Worm (Caenorhabditis elegans): ENCODE measurements around the gene rbc-2.

DNA sequence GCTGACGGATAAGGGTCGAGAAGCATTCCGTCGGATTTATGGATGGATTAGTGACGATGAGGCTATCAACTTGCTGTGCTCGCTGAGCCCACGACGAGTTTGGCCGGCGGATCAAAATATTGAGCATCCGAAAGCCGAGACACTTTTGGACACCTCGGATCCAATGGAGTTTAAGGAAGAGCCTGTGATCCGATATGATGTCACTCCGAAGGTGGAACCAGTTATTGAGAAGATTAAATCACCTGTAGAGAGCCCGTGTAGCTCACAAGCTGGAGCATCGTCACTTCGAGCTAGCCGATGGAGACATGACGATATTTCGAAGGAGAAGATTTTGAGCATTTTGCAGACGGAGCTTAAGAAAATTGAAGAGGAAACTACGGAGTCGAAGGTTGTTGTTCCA lies 12.0 kb upstream of the rbc-2 start:
- TF ChIP-seq ama-1 (optimal IDR thresholded peaks at IDR 0.05) (no peak), fos-1 (tag; optimal IDR thresholded peaks at IDR 0.05) (no peak), zag-1 (tag; optimal IDR thresholded peaks at IDR 0.05) (no peak), lin-39 (tag; optimal IDR thresholded peaks at IDR 0.05) (no peak), nfya-1 (tag; optimal IDR thresholded peaks at IDR 0.05; ENCODE audit: insufficient read depth) (no peak), fkh-10 (GFP tag; optimal IDR thresholded peaks at IDR 0.05) (no peak), snpc-4 (tag; optimal IDR thresholded peaks at IDR 0.05) (no peak), elt-3 (tag; optimal IDR thresholded peaks at IDR 0.05) (no peak), nhr-28 (tag; optimal IDR thresholded peaks at IDR 0.05) (no peak), skn-1 (tag; optimal IDR thresholded peaks at IDR 0.05) (no peak), nhr-12 (tag; optimal IDR thresholded peaks at IDR 0.05) (no peak), ceh-82 (tag; optimal IDR thresholded peaks at IDR 0.05) (no peak)
